Worm (Caenorhabditis elegans): ENCODE measurements around the gene sir-2.3.

The sir-2.3 gene

ce11 chrX:13337000-13337399, 5.5 kb downstream of the sir-2.3 start:
- TF ChIP-seq nhr-77 (tag; optimal IDR thresholded peaks at IDR 0.05) (no peak), Y75B8A.6 (GFP tag; IDR thresholded peaks at IDR 0.05) (no peak), dmd-8 (GFP tag; IDR thresholded peaks at IDR 0.05) (no peak), aha-1 (tag) (no peak), nhr-102 (tag; optimal IDR thresholded peaks at IDR 0.05) (no peak), spr-3 (GFP tag; optimal IDR thresholded peaks at IDR 0.05) (no peak), ceh-62 (tag; optimal IDR thresholded peaks at IDR 0.05) (no peak), zfp-2 (tag; optimal IDR thresholded peaks at IDR 0.05) (no peak), ZK546.5 (tag; optimal IDR thresholded peaks at IDR 0.05) (no peak), tra-1 (GFP tag; IDR thresholded peaks at IDR 0.05) (no peak), hlh-30 (tag; optimal IDR thresholded peaks at IDR 0.05; ENCODE audit: insufficient read depth) (peak; percentile 65), D1046.2 (GFP tag; IDR thresholded peaks at IDR 0.05) (no peak), nhr-42 (GFP tag; IDR thresholded peaks at IDR 0.05) (no peak), spr-1 (tag; optimal IDR thresholded peaks at IDR 0.05) (no peak), php-3 (GFP tag; IDR thresholded peaks at IDR 0.05) (no peak), ztf-7 (tag; optimal IDR thresholded peaks at IDR 0.05) (no peak), madf-9 (GFP tag; conservative IDR thresholded peaks at IDR 0.05) (no peak), daf-12 (tag; optimal IDR thresholded peaks at IDR 0.05) (no peak), lin-38 (GFP tag; IDR thresholded peaks at IDR 0.05) (no peak), sdz-12 (GFP tag; optimal IDR thresholded peaks at IDR 0.05) (no peak), hlh-11 (tag; optimal IDR thresholded peaks at IDR 0.05) (peak; percentile 9), lin-1 (GFP tag; IDR thresholded peaks at IDR 0.05) (no peak), ztf-11 (tag; optimal IDR thresholded peaks at IDR 0.05) (no peak), daf-8 (GFP tag; IDR thresholded peaks at IDR 0.05) (no peak), mdl-1 (tag; optimal IDR thresholded peaks at IDR 0.05) (peak in 1 of 2 experiments; percentile 41), snpc-4 (tag; optimal IDR thresholded peaks at IDR 0.05) (no peak), nhr-25 (tag; optimal IDR thresholded peaks at IDR 0.05; ENCODE audit: borderline replicate concordance, insufficient read depth) (no peak)

- peak in 1 of 2 experiments; percentile 83 for TF ChIP-seq unc-62 (GFP tag; optimal IDR thresholded peaks at IDR 0.05 in 1 of 2)
- TF ChIP-seq unc-62 (tag; optimal IDR thresholded peaks at IDR 0.05), result no peak
- TF ChIP-seq zip-11 (GFP tag; IDR thresholded peaks at IDR 0.05), result no peak
Observed at ce11 chrX:13337728-13338127, 6.2 kb downstream of the sir-2.3 start, which contains the start of gene ptr-24. Gene ptr-24, plus strand, starts transcription at chrX:13338028.

ce11 chrX:13339029-13339626, 7.6 kb downstream of the sir-2.3 start:
- TF ChIP-seq lsy-2 (tag; optimal IDR thresholded peaks at IDR 0.05) (no peak), hlh-11 (tag; optimal IDR thresholded peaks at IDR 0.05) (peak; percentile 70), daf-16 (GFP tag; optimal IDR thresholded peaks at IDR 0.05) (peak in 1 of 2 experiments; percentile 49), daf-16 (tag; optimal IDR thresholded peaks at IDR 0.05) (peak; percentile 75), ztf-11 (tag; optimal IDR thresholded peaks at IDR 0.05) (no peak), ceh-82 (tag; optimal IDR thresholded peaks at IDR 0.05) (no peak), nhr-48 (tag; optimal IDR thresholded peaks at IDR 0.05) (peak; percentile 76), dmd-6 (GFP tag; IDR thresholded peaks at IDR 0.05) (peak; percentile 80), egl-27 (tag; optimal IDR thresholded peaks at IDR 0.05) (no peak), pqm-1 (tag; optimal IDR thresholded peaks at IDR 0.05) (peak; percentile 68), mxl-3 (GFP tag; optimal IDR thresholded peaks at IDR 0.05) (no peak), Y5F2A.4 (GFP tag; optimal IDR thresholded peaks at IDR 0.05) (no peak), aly-2 (tag; optimal IDR thresholded peaks at IDR 0.05) (no peak), zag-1 (tag; optimal IDR thresholded peaks at IDR 0.05) (no peak), vab-7 (GFP tag; IDR thresholded peaks at IDR 0.05) (no peak), ctbp-1 (GFP tag; IDR thresholded peaks at IDR 0.05) (no peak), nhr-28 (tag; optimal IDR thresholded peaks at IDR 0.05) (peak; percentile 58), gei-8 (GFP tag; optimal IDR thresholded peaks at IDR 0.05) (no peak), nhr-10 (tag; optimal IDR thresholded peaks at IDR 0.05) (no peak), hmg-1.1 (GFP tag; IDR thresholded peaks at IDR 0.05) (no peak), T20F7.1 (GFP tag; optimal IDR thresholded peaks at IDR 0.05) (no peak), ceh-20 (GFP tag; IDR thresholded peaks at IDR 0.05) (no peak), F26F4.8 (GFP tag; conservative IDR thresholded peaks at IDR 0.05) (no peak)

Data from whole organism, L4 larva.